Worm (Caenorhabditis elegans) whole organism, dauer: ENCODE results near the gene cex-1.

ENCODE experiments used
- unc-62 ChIP-seq: sonication (generic microtip); optimal IDR thresholded peaks from 2 replicates; lab custom pipeline; 2017; ENCODE audit warnings: missing biosample characterization, missing genetic modification reagents, missing genetic modification characterization

cex-1 gene

ce11 chrII:5473946-5474423 lies 26.5 kb downstream of the cex-1 start, which contains the start of gene mrps-16:
TSS of gene mrps-16 (plus strand) at chrII:5474373.
- TF ChIP-seq unc-62 (GFP tag; lab: Kevin White, UChicago), result no peak

- TF ChIP-seq unc-62 (GFP tag; lab: Kevin White, UChicago), result no peak
These were observed 27.5 kb downstream of the cex-1 start, which contains the start of gene ilcr-2 for ce11 chrII:5474946-5475345. TSS of gene ilcr-2 (plus strand) at chrII:5475246.

- TF ChIP-seq unc-62 (GFP tag; lab: Kevin White, UChicago), result no peak
These were observed 30.8 kb downstream of the cex-1 start, which contains the start of gene F56D1.1 for ce11 chrII:5478318-5478717. TSS of gene F56D1.1 (plus strand) at chrII:5478618.

- TF ChIP-seq unc-62 (GFP tag; lab: Kevin White, UChicago), result no peak
These were observed 34.5 kb downstream of the cex-1 start, which contains the start of gene cal-8 for ce11 chrII:5481982-5482381. TSS of gene cal-8 (minus strand) at chrII:5482041.

ce11 chrII:5487844-5488243 lies 40.4 kb downstream of the cex-1 start, which contains the start of gene nep-5:
TSS of gene nep-5 (plus strand) at chrII:5488144.
- no peak for TF ChIP-seq unc-62 (GFP tag; lab: Kevin White, UChicago)

ce11 chrII:5494405-5494804 lies 46.9 kb downstream of the cex-1 start, which contains the start of gene F12A10.6:
TSS of gene F12A10.6 (minus strand) at chrII:5494505.
- TF ChIP-seq unc-62 (GFP tag; lab: Kevin White, UChicago), result no peak

DNA sequence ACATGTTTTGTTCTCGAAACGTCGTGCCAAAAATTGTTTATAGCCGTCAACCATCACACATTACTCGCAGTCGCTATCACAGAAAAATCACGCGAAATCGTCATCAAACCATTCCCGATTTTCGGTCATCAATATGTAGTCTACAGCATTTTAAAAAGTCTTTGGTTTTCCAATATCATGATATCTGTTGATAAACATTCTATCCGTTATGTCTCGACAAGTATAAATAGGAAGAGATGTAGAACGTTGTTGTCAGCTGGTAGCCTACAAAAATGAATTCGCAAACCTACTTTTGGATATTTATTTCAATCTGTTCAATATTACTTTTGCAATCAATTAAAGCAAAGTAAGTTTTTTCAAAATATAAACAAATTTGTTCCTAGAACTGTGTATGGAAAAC lies 48.9 kb downstream of the cex-1 start, which contains the start of gene F12A10.1:
F12A10.1 (plus strand) TSS at position 166 of the 400 bp plus-strand sequence.
- no peak for TF ChIP-seq unc-62 (GFP tag; lab: Kevin White, UChicago)

DNA sequence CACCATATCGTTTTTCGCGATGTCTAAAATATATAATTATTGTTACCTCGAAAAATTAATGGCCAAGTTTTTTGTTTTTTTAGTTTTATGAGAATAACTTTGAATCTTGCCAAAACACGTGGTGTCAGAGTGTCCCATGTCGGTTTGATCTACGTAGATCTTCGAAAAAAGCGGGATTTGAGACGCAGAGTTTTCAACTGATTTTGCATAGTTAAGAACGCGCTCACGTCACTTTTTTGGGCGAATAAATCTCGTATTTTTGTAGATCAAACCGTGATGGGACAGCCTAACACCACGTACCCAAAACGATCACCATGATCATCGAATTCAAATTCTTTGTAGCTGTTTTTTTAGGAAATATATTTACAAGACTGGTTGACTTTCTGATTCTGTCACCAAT lies 50.1 kb downstream of the cex-1 start:
- no peak for TF ChIP-seq unc-62 (GFP tag; lab: Kevin White, UChicago)
